Worm (Caenorhabditis elegans) whole organism, late embryonic: Measurements from ENCODE around the gene ZK757.1.

Experiments
- ceh-9 ChIP-seq: sonication (generic microtip); optimal IDR thresholded peaks from 2 replicates; lab custom pipeline; 2016; ENCODE audit warnings: mild to moderate bottlenecking, missing genetic modification characterization, inconsistent platforms, missing compliant biosample characterization
- che-1 ChIP-seq: sonication (generic microtip); optimal IDR thresholded peaks from 2 replicates; lab custom pipeline; 2016; ENCODE audit warnings: mild to moderate bottlenecking, missing genetic modification characterization, missing compliant biosample characterization
- fkh-10 ChIP-seq: fragments of 150-350 bp; optimal IDR thresholded peaks from 2 replicates; lab custom pipeline; 2014; ENCODE audit warnings: missing biosample characterization, missing genetic modification reagents, missing genetic modification characterization
- hlh-6 ChIP-seq: sonication (generic microtip); optimal IDR thresholded peaks from 2 replicates; lab custom pipeline; 2016; ENCODE audit warnings: missing genotype, missing genetic modification characterization, missing compliant biosample characterization
- lin-11 ChIP-seq: fragments of 200-800 bp; sonication (Bioruptor generic); optimal IDR thresholded peaks from 2 replicates; lab custom pipeline; 2018; ENCODE audit warnings: mild to moderate bottlenecking, missing genetic modification characterization, missing compliant biosample characterization
- nhr-11 ChIP-seq: fragments of 150-350 bp; optimal IDR thresholded peaks from 2 replicates; lab custom pipeline; 2014; ENCODE audit warnings: missing biosample characterization, missing genetic modification characterization
- pha-4 ChIP-seq: fragments of 150-350 bp; optimal IDR thresholded peaks from 2 replicates; lab custom pipeline; 2018; ENCODE audit warnings: missing biosample characterization, missing genetic modification reagents, missing genetic modification characterization
- sdc-2 ChIP-seq: sonication (generic microtip); optimal IDR thresholded peaks from 2 replicates; lab custom pipeline; 2016; ENCODE audit warnings: missing genotype, missing genetic modification characterization, missing compliant biosample characterization
- tbx-2 ChIP-seq: sonication (generic microtip); optimal IDR thresholded peaks from 2 replicates; lab custom pipeline; 2016; ENCODE audit warnings: missing genetic modification characterization, missing compliant biosample characterization

- TF ChIP-seq pha-4 (no peak), che-1 (tag; lab: Kevin White, UChicago) (no peak), fkh-10 (GFP tag; lab: Kevin White, UChicago) (no peak), hlh-6 (tag; lab: Kevin White, UChicago) (no peak), nhr-11 (tag; lab: Kevin White, UChicago) (no peak), ceh-9 (tag; lab: Kevin White, UChicago) (no peak), sdc-2 (tag; lab: Kevin White, UChicago) (no peak), tbx-2 (tag; lab: Kevin White, UChicago) (peak; percentile 14), lin-11 (no peak)
Measured at ce11 chrIII:9825073-9825828, 45.7 kb downstream of the ZK757.1 start, which contains the start of gene ZK632.9.
